Worm (Caenorhabditis elegans) whole organism, young adult: Measurements from ENCODE around the gene ceh-43.
A peak's percentile ranks its signal among the peaks of the same experiment; 100 is the strongest.

Experiments
- B0019.2 ChIP-seq: fragments of 200-800 bp; sonication (Bioruptor generic); conservative IDR thresholded peaks from 2 replicates; pipeline ENCODE4 v1.3.6; 2022; ENCODE audit warnings: missing genetic modification reagents, missing genetic modification characterization, missing compliant biosample characterization
- B0035.1 ChIP-seq: sonication (generic microtip); optimal IDR thresholded peaks from 2 replicates; lab custom pipeline; 2016; ENCODE audit warnings: missing genetic modification characterization, mild to moderate bottlenecking, missing compliant biosample characterization, missing genotype, missing genetic modification reagents
- B0336.3 ChIP-seq: fragments of 200-800 bp; sonication (Bioruptor generic); IDR thresholded peaks from 2 replicates; pipeline ENCODE4 v1.3.6; 2022; ENCODE audit warnings: missing genetic modification characterization, missing compliant biosample characterization
- C06A6.2 ChIP-seq: fragments of 200-800 bp; sonication (Bioruptor generic); conservative IDR thresholded peaks from 2 replicates; pipeline ENCODE4 v1.3.6; 2022; ENCODE audit warnings: missing genetic modification characterization, missing compliant biosample characterization
- F52B5.7 ChIP-seq: sonication (generic microtip); optimal IDR thresholded peaks from 2 replicates; lab custom pipeline; 2016; ENCODE audit warnings: mild to moderate bottlenecking, missing genetic modification characterization, missing compliant biosample characterization
- T07F8.4 ChIP-seq: sonication (generic microtip); optimal IDR thresholded peaks from 2 replicates; lab custom pipeline; 2016; ENCODE audit warnings: mild to moderate bottlenecking, missing genetic modification characterization, moderate library complexity, missing compliant biosample characterization
- Y67H2A.10 ChIP-seq: fragments of 200-800 bp; sonication (Bioruptor generic); conservative IDR thresholded peaks from 2 replicates; pipeline ENCODE4 v1.3.6; 2022; ENCODE audit warnings: missing genetic modification reagents, missing genetic modification characterization, missing compliant biosample characterization
- ZK185.1 ChIP-seq: sonication (generic microtip); optimal IDR thresholded peaks from 2 replicates; lab custom pipeline; 2016; ENCODE audit warnings: mild to moderate bottlenecking, missing genetic modification characterization, missing compliant biosample characterization; ENCODE audit not compliant: poor library complexity, severe bottlenecking
- ama-1 ChIP-seq, 3 experiments: fragments of 150-350 bp in 1 of 3; sonication (generic microtip) in 2 of 3; optimal IDR thresholded peaks; 2 replicates each; lab custom pipeline; 2014 to 2018; ENCODE audit warnings: missing biosample characterization in 2 of 3, missing genetic modification characterization in 2 of 3, missing genetic modification reagents in 2 of 3
- aptf-2 ChIP-seq: fragments of 200-800 bp; sonication (Bioruptor generic); conservative IDR thresholded peaks from 2 replicates; pipeline ENCODE4 v1.3.6; 2022; ENCODE audit warnings: missing genetic modification reagents, missing genetic modification characterization, missing compliant biosample characterization
- atf-7 ChIP-seq: sonication (generic microtip); optimal IDR thresholded peaks from 2 replicates; lab custom pipeline; 2017; ENCODE audit warnings: mild to moderate bottlenecking, missing genetic modification characterization, missing compliant biosample characterization
- attf-3 ChIP-seq: fragments of 200-800 bp; sonication (Bioruptor generic); conservative IDR thresholded peaks from 2 replicates; pipeline ENCODE4 v1.3.6; 2022; ENCODE audit warnings: missing genetic modification reagents, missing genetic modification characterization, missing compliant biosample characterization
- attf-5 ChIP-seq: fragments of 200-800 bp; sonication (Bioruptor generic); optimal IDR thresholded peaks from 2 replicates; lab custom pipeline; 2018; ENCODE audit warnings: mild to moderate bottlenecking, missing genetic modification characterization, missing compliant biosample characterization
- bed-1 ChIP-seq: fragments of 200-800 bp; sonication (Bioruptor generic); IDR thresholded peaks from 2 replicates; pipeline ENCODE4 v1.3.6; 2022; ENCODE audit warnings: missing genetic modification reagents, missing genetic modification characterization, missing compliant biosample characterization
- cebp-1 ChIP-seq, 2 experiments: fragments of 200-800 bp in 1 of 2; sonication (Bioruptor generic) in 1 of 2; sonication (generic microtip) in 1 of 2; IDR thresholded peaks in 1 of 2; optimal IDR thresholded peaks in 1 of 2; 2 replicates each; pipeline versions ENCODE4 v1.3.6 to Lab custom; 2017 to 2022; ENCODE audit warnings: missing compliant biosample characterization in 2 of 2, missing genetic modification characterization in 2 of 2, mild to moderate bottlenecking in 1 of 2, missing genetic modification reagents in 1 of 2, moderate library complexity in 1 of 2
- ceh-100 ChIP-seq: fragments of 200-800 bp; sonication (Bioruptor generic); IDR thresholded peaks from 2 replicates; pipeline ENCODE4 v1.3.6; 2022; ENCODE audit warnings: missing genetic modification reagents, missing genetic modification characterization, missing compliant biosample characterization
- ceh-40 ChIP-seq: fragments of 200-800 bp; sonication (Bioruptor generic); IDR thresholded peaks from 2 replicates; pipeline ENCODE4 v1.3.6; 2022; ENCODE audit warnings: missing genetic modification characterization, missing compliant biosample characterization
- ceh-58 ChIP-seq: fragments of 200-800 bp; sonication (Bioruptor generic); IDR thresholded peaks from 2 replicates; pipeline ENCODE4 v1.3.6; 2022; ENCODE audit warnings: missing genetic modification characterization, missing compliant biosample characterization
- chd-7 ChIP-seq: sonication (generic microtip); optimal IDR thresholded peaks from 2 replicates; lab custom pipeline; 2016; ENCODE audit warnings: mild to moderate bottlenecking, missing genetic modification characterization, moderate library complexity, missing compliant biosample characterization
- die-1 ChIP-seq: sonication (generic microtip); optimal IDR thresholded peaks from 2 replicates; lab custom pipeline; 2016; ENCODE audit warnings: missing genotype, mild to moderate bottlenecking, missing genetic modification characterization, missing compliant biosample characterization
- dox-1 ChIP-seq: fragments of 200-800 bp; sonication (Bioruptor generic); IDR thresholded peaks from 2 replicates; pipeline ENCODE4 v1.3.6; 2022; ENCODE audit warnings: missing genetic modification reagents, missing genetic modification characterization, missing compliant biosample characterization
- dpl-1 ChIP-seq: fragments of 150-350 bp; optimal IDR thresholded peaks from 2 replicates; lab custom pipeline; 2014; ENCODE audit warnings: missing biosample characterization, missing genetic modification reagents, missing genetic modification characterization
- egl-44 ChIP-seq: fragments of 200-800 bp; sonication (Bioruptor generic); IDR thresholded peaks from 2 replicates; pipeline ENCODE4 v1.3.6; 2022; ENCODE audit warnings: missing genetic modification reagents, missing genetic modification characterization, missing compliant biosample characterization
- ekl-4 ChIP-seq: fragments of 200-800 bp; sonication (Bioruptor generic); IDR thresholded peaks from 2 replicates; pipeline ENCODE4 v1.3.6; 2022; ENCODE audit warnings: missing genetic modification reagents, missing genetic modification characterization, missing compliant biosample characterization
- fkh-3 ChIP-seq: sonication (generic microtip); optimal IDR thresholded peaks from 2 replicates; lab custom pipeline; 2016; ENCODE audit warnings: mild to moderate bottlenecking, missing genetic modification characterization, missing compliant biosample characterization
- hlh-12 ChIP-seq: sonication (generic microtip); optimal IDR thresholded peaks from 2 replicates; lab custom pipeline; 2016; ENCODE audit warnings: missing genetic modification characterization, missing compliant biosample characterization
- hlh-26 ChIP-seq: fragments of 200-800 bp; sonication (Bioruptor generic); conservative IDR thresholded peaks from 2 replicates; pipeline ENCODE4 v1.3.6; 2022; ENCODE audit warnings: missing genetic modification reagents, missing genetic modification characterization, missing compliant biosample characterization
- hrde-1 ChIP-seq: sonication (generic microtip); optimal IDR thresholded peaks from 2 replicates; lab custom pipeline; 2016; ENCODE audit warnings: missing genetic modification characterization, mild to moderate bottlenecking, missing compliant biosample characterization, moderate library complexity, missing genotype, missing genetic modification reagents, borderline replicate concordance
- let-607 ChIP-seq, 2 experiments: fragments of 200-800 bp in 1 of 2; sonication (Bioruptor generic) in 1 of 2; sonication (generic microtip) in 1 of 2; optimal IDR thresholded peaks; 2 replicates each; lab custom pipeline; 2016 to 2018; ENCODE audit warnings: mild to moderate bottlenecking in 2 of 2, missing compliant biosample characterization in 2 of 2, missing genetic modification characterization in 2 of 2, moderate library complexity in 2 of 2, missing genotype in 1 of 2
- lin-40 ChIP-seq: sonication (generic microtip); optimal IDR thresholded peaks from 2 replicates; lab custom pipeline; 2016; ENCODE audit warnings: missing genetic modification characterization, mild to moderate bottlenecking, missing compliant biosample characterization, missing genotype, missing genetic modification reagents
- lsy-27 ChIP-seq: sonication (generic microtip); optimal IDR thresholded peaks from 2 replicates; lab custom pipeline; 2017; ENCODE audit warnings: missing genetic modification characterization, mild to moderate bottlenecking, missing compliant biosample characterization, antibody characterized with exemption, missing genotype, borderline replicate concordance; ENCODE audit not compliant: insufficient read depth
- madf-10 ChIP-seq: sonication (generic microtip); optimal IDR thresholded peaks from 2 replicates; lab custom pipeline; 2016; ENCODE audit warnings: mild to moderate bottlenecking, missing genetic modification characterization, missing compliant biosample characterization
- nfya-1 ChIP-seq: sonication (generic microtip); optimal IDR thresholded peaks from 2 replicates; lab custom pipeline; 2017; ENCODE audit warnings: antibody characterized with exemption, missing compliant biosample characterization, missing genetic modification characterization, borderline replicate concordance; ENCODE audit not compliant: insufficient read depth
- nfya-2 ChIP-seq: fragments of 200-800 bp; sonication (Bioruptor generic); IDR thresholded peaks from 2 replicates; pipeline ENCODE4 v1.3.6; 2022; ENCODE audit warnings: missing genetic modification reagents, missing genetic modification characterization, missing compliant biosample characterization
- nhr-179 ChIP-seq: sonication (generic microtip); optimal IDR thresholded peaks from 2 replicates; lab custom pipeline; 2016; ENCODE audit warnings: mild to moderate bottlenecking, missing genetic modification characterization, missing compliant biosample characterization
- pbrm-1 ChIP-seq: fragments of 200-800 bp; sonication (Bioruptor generic); IDR thresholded peaks from 2 replicates; pipeline ENCODE4 v1.3.6; 2022; ENCODE audit warnings: missing genetic modification reagents, missing genetic modification characterization, missing compliant biosample characterization
- pha-4 ChIP-seq: fragments of 150-350 bp; sonication (generic microtip); optimal IDR thresholded peaks from 2 replicates; lab custom pipeline; 2014; ENCODE audit warnings: missing biosample characterization, missing genetic modification reagents, missing genetic modification characterization
- rcor-1 ChIP-seq: fragments of 200-800 bp; sonication (Bioruptor generic); IDR thresholded peaks from 2 replicates; pipeline ENCODE4 v1.3.6; 2022; ENCODE audit warnings: missing genetic modification reagents, missing genetic modification characterization, missing compliant biosample characterization
- snpc-3.4 ChIP-seq: sonication (generic microtip); optimal IDR thresholded peaks from 2 replicates; lab custom pipeline; 2017; ENCODE audit warnings: missing genetic modification characterization, mild to moderate bottlenecking, missing compliant biosample characterization, antibody characterized with exemption, moderate library complexity, missing genotype, missing genetic modification reagents
- somi-1 ChIP-seq: fragments of 200-800 bp; sonication (Bioruptor generic); optimal IDR thresholded peaks from 2 replicates; lab custom pipeline; 2018; ENCODE audit warnings: mild to moderate bottlenecking, missing genetic modification characterization, missing compliant biosample characterization
- sptf-2 ChIP-seq: fragments of 200-800 bp; sonication (Bioruptor generic); optimal IDR thresholded peaks from 2 replicates; lab custom pipeline; 2018; ENCODE audit warnings: mild to moderate bottlenecking, missing genetic modification characterization, missing compliant biosample characterization
- tbp1 ChIP-seq: fragments of 200-800 bp; sonication (Bioruptor generic); optimal IDR thresholded peaks from 2 replicates; lab custom pipeline; 2018; ENCODE audit warnings: mild to moderate bottlenecking, missing genetic modification characterization, missing compliant biosample characterization
- unc-62 ChIP-seq: fragments of 150-350 bp; optimal IDR thresholded peaks from 2 replicates; lab custom pipeline; 2014; ENCODE audit warnings: missing biosample characterization, missing genetic modification reagents, missing genetic modification characterization
- zim-3 ChIP-seq: sonication (generic microtip); optimal IDR thresholded peaks from 2 replicates; lab custom pipeline; 2017; ENCODE audit warnings: mild to moderate bottlenecking, missing genetic modification characterization, moderate library complexity, missing compliant biosample characterization
- ztf-3 ChIP-seq: fragments of 200-800 bp; sonication (Bioruptor generic); optimal IDR thresholded peaks from 2 replicates; lab custom pipeline; 2018; ENCODE audit warnings: mild to moderate bottlenecking, missing genetic modification characterization, missing compliant biosample characterization
- ztf-6 ChIP-seq: fragments of 200-800 bp; sonication (Bioruptor generic); IDR thresholded peaks from 2 replicates; pipeline ENCODE4 v1.3.6; 2022; ENCODE audit warnings: missing genetic modification reagents, missing genetic modification characterization, missing compliant biosample characterization

ceh-43 gene

DNA sequence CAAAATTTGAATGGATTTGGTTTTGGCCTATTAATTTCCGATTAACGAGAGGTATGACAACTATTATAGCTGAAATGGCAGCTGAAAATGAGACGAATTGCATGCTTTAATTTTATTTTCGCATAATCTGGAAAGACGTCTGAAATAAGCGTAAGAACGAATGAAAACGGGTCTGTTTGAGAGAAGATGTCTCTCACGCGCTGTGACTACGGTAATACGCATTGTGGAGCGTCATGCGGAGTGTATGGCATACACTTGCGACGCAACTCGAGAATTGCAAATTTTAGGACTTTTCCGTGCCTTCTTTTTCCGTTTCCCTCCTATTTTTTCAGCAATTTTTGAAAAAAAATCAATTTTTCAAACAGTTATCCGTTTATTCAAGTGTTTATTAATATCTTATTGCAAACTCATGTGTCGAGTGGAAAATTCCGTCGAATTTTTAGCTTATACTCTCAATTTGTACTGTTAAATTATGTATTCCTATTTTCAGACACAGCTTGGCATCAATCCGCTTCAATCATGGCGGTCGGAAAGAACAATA, 25.8 kb upstream of the ceh-43 start, which contains the start of gene rps-1 (continued):
- peak; percentile 98 for TF ChIP-seq ZK185.1 (tag; lab: Kevin White, UChicago)
- peak; percentile 96 for TF ChIP-seq atf-7 (tag; lab: Kevin White, UChicago)
- peak; percentile 85 for TF ChIP-seq Y67H2A.10 (GFP tag; lab: Robert Waterston, UW)
- peak; percentile 77 for TF ChIP-seq B0019.2 (GFP tag; lab: Robert Waterston, UW)
- TF ChIP-seq F52B5.7 (tag; lab: Kevin White, UChicago) = peak; percentile 78
- TF ChIP-seq fkh-3 = no peak
- no peak for TF ChIP-seq nfya-2
- peak; percentile 98 for TF ChIP-seq attf-5
- peak; percentile 98 for TF ChIP-seq lin-40 (tag; lab: Kevin White, UChicago)
- TF ChIP-seq hlh-12 (tag; lab: Kevin White, UChicago) = no peak
- peak; percentile 94 for TF ChIP-seq pha-4 (tag; lab: Kevin White, UChicago)
- TF ChIP-seq ztf-3 = peak; percentile 89
- TF ChIP-seq madf-10 (tag; lab: Kevin White, UChicago) = peak; percentile 94
- peak; percentile 92 for TF ChIP-seq ztf-6 (GFP tag; lab: Robert Waterston, UW)
- peak; percentile 78 for TF ChIP-seq egl-44 (GFP tag; lab: Robert Waterston, UW)
- peak; percentile 53 for TF ChIP-seq ama-1 (optimal IDR thresholded peaks at IDR 0.05; lab: Kevin White, UChicago)
- peak in 1 of 2 experiments; percentile 58 for TF ChIP-seq ama-1 (GFP tag; optimal IDR thresholded peaks at IDR 0.05; lab: Kevin White, UChicago)
- peak; percentile 43; the same call in 1 of the 2 replicates for TF ChIP-seq ceh-40 (GFP tag; lab: Robert Waterston, UW)
- TF ChIP-seq chd-7 (tag; lab: Kevin White, UChicago) = peak; percentile 96
- TF ChIP-seq dox-1 (GFP tag; lab: Robert Waterston, UW) = peak; percentile 99
- peak; percentile 32 for TF ChIP-seq T07F8.4 (tag; lab: Kevin White, UChicago)
- no peak for TF ChIP-seq sptf-2 (GFP tag; lab: Kevin White, UChicago)
- no peak for TF ChIP-seq ceh-58
- TF ChIP-seq unc-62 (GFP tag; lab: Kevin White, UChicago) = peak; percentile 76
- peak; percentile 63 for TF ChIP-seq die-1 (tag; lab: Kevin White, UChicago)
- TF ChIP-seq tbp1 (GFP tag; lab: Kevin White, UChicago) = peak; percentile 79
- TF ChIP-seq nhr-179 (tag; lab: Kevin White, UChicago) = no peak
- no peak for TF ChIP-seq nfya-1 (tag; lab: Kevin White, UChicago)
- peak; percentile 87 for TF ChIP-seq B0035.1 (tag; lab: Kevin White, UChicago)
- no peak for TF ChIP-seq bed-1 (GFP tag; lab: Robert Waterston, UW)
- peak; percentile 86 for TF ChIP-seq ceh-100 (GFP tag; lab: Robert Waterston, UW)
- peak; percentile 96 for TF ChIP-seq snpc-3.4 (tag; lab: Kevin White, UChicago)
- peak; percentile 97 for TF ChIP-seq ekl-4 (GFP tag; lab: Robert Waterston, UW)
- peak; percentile 95 for TF ChIP-seq C06A6.2 (GFP tag; lab: Robert Waterston, UW)
- TF ChIP-seq aptf-2 (GFP tag; lab: Robert Waterston, UW) = no peak
- peak; percentile 83 for TF ChIP-seq cebp-1 (GFP tag; IDR thresholded peaks at IDR 0.05; lab: Robert Waterston, UW)
- peak; percentile 96 for TF ChIP-seq cebp-1 (tag; optimal IDR thresholded peaks at IDR 0.05; lab: Kevin White, UChicago)
- TF ChIP-seq lsy-27 = peak; percentile 77
- TF ChIP-seq attf-3 (GFP tag; lab: Robert Waterston, UW) = peak; percentile 81
- peak; percentile 90 for TF ChIP-seq dpl-1
- peak; percentile 98 for TF ChIP-seq rcor-1 (GFP tag; lab: Robert Waterston, UW)
- peak; percentile 99 for TF ChIP-seq pbrm-1 (GFP tag; lab: Robert Waterston, UW)
- peak; percentile 74 for TF ChIP-seq zim-3 (tag; lab: Kevin White, UChicago)
- peak; percentile 94 for TF ChIP-seq somi-1
- TF ChIP-seq hrde-1 (tag; lab: Kevin White, UChicago) = peak; percentile 80
- TF ChIP-seq hlh-26 = no peak
- peak; percentile 90 to 95 for TF ChIP-seq let-607 (tag; optimal IDR thresholded peaks at IDR 0.05; lab: Kevin White, UChicago)
- peak; percentile 96 for TF ChIP-seq B0336.3 (GFP tag; lab: Robert Waterston, UW)
